Fruit fly (Drosophila melanogaster) whole organism, embryonic: ENCODE measurements around the gene CycA.

ENCODE experiments used
- ATbp ChIP-seq: fragments of 200-800 bp; sonication (Bioruptor generic); optimal IDR thresholded peaks from 2 replicates; lab custom pipeline; 2017; ENCODE audit warnings: missing biosample characterization, mild to moderate bottlenecking, missing genetic modification characterization, missing genetic modification reagents
- Awh ChIP-seq: fragments of 200-800 bp; sonication (Bioruptor generic); IDR thresholded peaks from 2 replicates; pipeline ENCODE4, ENCODE4 v1.3.6; 2022; ENCODE audit warnings: missing biosample characterization, missing genetic modification characterization
- B-H2 ChIP-seq: fragments of 200-800 bp; sonication (Bioruptor generic); optimal IDR thresholded peaks from 2 replicates; lab custom pipeline; 2018; ENCODE audit warnings: missing biosample characterization, mild to moderate bottlenecking, missing genetic modification characterization
- BtbVII ChIP-seq: fragments of 200-800 bp; sonication (Bioruptor generic); optimal IDR thresholded peaks from 3 replicates; lab custom pipeline; 2017; ENCODE audit warnings: missing biosample characterization, mild to moderate bottlenecking, missing genetic modification characterization
- CG11456 ChIP-seq: fragments of 200-800 bp; sonication (Bioruptor generic); IDR thresholded peaks from 3 replicates; pipeline ENCODE4 v1.3.6; 2022; ENCODE audit warnings: missing biosample characterization, missing genetic modification characterization
- CG11560 ChIP-seq: fragments of 200-800 bp; sonication (Bioruptor generic); IDR thresholded peaks from 3 replicates; pipeline ENCODE4 v1.3.6; 2022; ENCODE audit warnings: missing biosample characterization, missing genetic modification characterization
- CG11695 ChIP-seq: fragments of 200-800 bp; sonication (Bioruptor generic); IDR thresholded peaks from 3 replicates; pipeline ENCODE4 v1.3.6; 2022; ENCODE audit warnings: missing biosample characterization, missing genetic modification characterization
- CG11723 ChIP-seq: fragments of 200-800 bp; sonication (Bioruptor generic); optimal IDR thresholded peaks from 2 replicates; lab custom pipeline; 2017; ENCODE audit warnings: missing biosample characterization, mild to moderate bottlenecking, missing genetic modification characterization
- CG12769 ChIP-seq: fragments of 200-800 bp; sonication (Bioruptor generic); optimal IDR thresholded peaks from 2 replicates; lab custom pipeline; 2019; ENCODE audit warnings: missing biosample characterization, mild to moderate bottlenecking, missing genetic modification characterization, moderate library complexity
- CG13775 ChIP-seq: fragments of 200-800 bp; sonication (Bioruptor generic); optimal IDR thresholded peaks from 3 replicates; lab custom pipeline; 2017; ENCODE audit warnings: missing biosample characterization, mild to moderate bottlenecking, missing genetic modification characterization
- CG14860 ChIP-seq: fragments of 200-800 bp; sonication (Bioruptor generic); IDR thresholded peaks from 3 replicates; pipeline ENCODE4 v1.3.6; 2022; ENCODE audit warnings: missing biosample characterization, missing genetic modification characterization; ENCODE audit not compliant: partially characterized antibody
- CG15479 ChIP-seq: fragments of 200-800 bp; sonication (Bioruptor generic); optimal IDR thresholded peaks from 3 replicates; lab custom pipeline; 2019; ENCODE audit warnings: missing biosample characterization, mild to moderate bottlenecking, missing genetic modification characterization, moderate library complexity
- CG1647 ChIP-seq: fragments of 200-800 bp; sonication (Bioruptor generic); optimal IDR thresholded peaks from 3 replicates; lab custom pipeline; 2016; ENCODE audit warnings: missing biosample characterization, missing genetic modification characterization
- CG17359 ChIP-seq: fragments of 200-800 bp; sonication (Bioruptor generic); optimal IDR thresholded peaks from 3 replicates; lab custom pipeline; 2018; ENCODE audit warnings: missing biosample characterization, mild to moderate bottlenecking, missing genetic modification characterization, moderate library complexity
- CG17385 ChIP-seq: fragments of 200-800 bp; sonication (Bioruptor generic); optimal IDR thresholded peaks from 3 replicates; lab custom pipeline; 2018; ENCODE audit warnings: missing biosample characterization, mild to moderate bottlenecking, missing genetic modification characterization
- CG30020 ChIP-seq: fragments of 200-800 bp; optimal IDR thresholded peaks from 2 replicates; lab custom pipeline; 2019; ENCODE audit warnings: missing biosample characterization, mild to moderate bottlenecking, missing genetic modification characterization, moderate library complexity
- CG31388 ChIP-seq: fragments of 200-800 bp; sonication (Bioruptor generic); optimal IDR thresholded peaks from 2 replicates; lab custom pipeline; 2016; ENCODE audit warnings: missing biosample characterization, missing genetic modification characterization
- CG3995 ChIP-seq: fragments of 200-800 bp; sonication (Bioruptor generic); optimal IDR thresholded peaks from 3 replicates; lab custom pipeline; 2016; ENCODE audit warnings: missing biosample characterization, missing genetic modification characterization
- CG42726 ChIP-seq: fragments of 200-800 bp; sonication (Bioruptor generic); IDR thresholded peaks from 2 replicates; pipeline ENCODE4 v1.3.6; 2022; ENCODE audit warnings: missing biosample characterization, missing genetic modification characterization; ENCODE audit not compliant: partially characterized antibody
- CG5245 ChIP-seq: fragments of 200-800 bp; sonication (Bioruptor generic); optimal IDR thresholded peaks from 3 replicates; lab custom pipeline; 2016; ENCODE audit warnings: missing biosample characterization, missing genetic modification characterization
- CG7786 ChIP-seq: fragments of 200-800 bp; sonication (Bioruptor generic); optimal IDR thresholded peaks from 2 replicates; lab custom pipeline; 2016; ENCODE audit warnings: missing biosample characterization, missing genetic modification characterization
- CG9876 ChIP-seq: fragments of 200-800 bp; sonication (Bioruptor generic); optimal IDR thresholded peaks from 2 replicates; lab custom pipeline; 2016; ENCODE audit warnings: missing biosample characterization, missing genetic modification characterization
- D19A ChIP-seq: fragments of 200-800 bp; optimal IDR thresholded peaks from 3 replicates; lab custom pipeline; 2019; ENCODE audit warnings: missing biosample characterization, mild to moderate bottlenecking, missing genetic modification characterization, moderate library complexity
- Dp ChIP-seq: fragments of 200-800 bp; sonication (Bioruptor generic); optimal IDR thresholded peaks from 2 replicates; lab custom pipeline; 2018; ENCODE audit warnings: missing biosample characterization, mild to moderate bottlenecking, missing genetic modification characterization, moderate library complexity
- HLH4C ChIP-seq: fragments of 200-800 bp; sonication (Bioruptor generic); IDR thresholded peaks from 3 replicates; pipeline ENCODE4 v1.3.6; 2022; ENCODE audit warnings: missing biosample characterization, missing genetic modification characterization; ENCODE audit not compliant: partially characterized antibody
- HLH54F ChIP-seq: fragments of 200-800 bp; sonication (Bioruptor generic); optimal IDR thresholded peaks from 3 replicates; lab custom pipeline; 2016; ENCODE audit warnings: missing biosample characterization, missing genetic modification characterization
- HmgD ChIP-seq: fragments of 200-800 bp; sonication (Bioruptor generic); optimal IDR thresholded peaks from 3 replicates; lab custom pipeline; 2016; ENCODE audit warnings: missing biosample characterization, missing genetic modification characterization
- Hr78 ChIP-seq, 2 experiments: fragments of 200-800 bp in 1 of 2; fragments of >200 bp in 1 of 2; sonication (Bioruptor generic) in 1 of 2; optimal IDR thresholded peaks; 2 replicates each; lab custom pipeline; 2017 to 2019; ENCODE audit warnings: missing biosample characterization in 2 of 2, missing genetic modification characterization in 2 of 2, mild to moderate bottlenecking in 1 of 2, moderate library complexity in 1 of 2
- Hsf ChIP-seq: fragments of 200-800 bp; sonication (Bioruptor generic); optimal IDR thresholded peaks from 3 replicates; lab custom pipeline; 2016; ENCODE audit warnings: missing biosample characterization, missing genetic modification characterization
- Jarid2 ChIP-seq: fragments of 200-800 bp; sonication (Bioruptor generic); optimal IDR thresholded peaks from 3 replicates; lab custom pipeline; 2017; ENCODE audit warnings: mild to moderate bottlenecking, missing biosample characterization, missing genetic modification reagents, missing genetic modification characterization
- Oaz ChIP-seq: fragments of 200-800 bp; sonication (Bioruptor generic); IDR thresholded peaks from 2 replicates; pipeline ENCODE4 v1.3.6; 2022; ENCODE audit warnings: missing biosample characterization, missing genetic modification characterization
- Xbp1 ChIP-seq: fragments of 200-800 bp; sonication (Bioruptor generic); optimal IDR thresholded peaks from 3 replicates; lab custom pipeline; 2016; ENCODE audit warnings: missing biosample characterization, mild to moderate bottlenecking, missing genetic modification characterization
- bigmax ChIP-seq: fragments of 200-800 bp; sonication (Bioruptor generic); optimal IDR thresholded peaks from 2 replicates; lab custom pipeline; 2018; ENCODE audit warnings: missing biosample characterization, mild to moderate bottlenecking, missing genetic modification characterization
- cas ChIP-seq: fragments of 200-800 bp; sonication (Bioruptor generic); IDR thresholded peaks from 2 replicates; pipeline ENCODE4 v1.3.6; 2022; ENCODE audit warnings: missing biosample characterization, missing genetic modification characterization
- chn ChIP-seq: fragments of 200-800 bp; sonication (Bioruptor generic); optimal IDR thresholded peaks from 2 replicates; lab custom pipeline; 2016; ENCODE audit warnings: missing biosample characterization, missing genetic modification characterization
- dmrt99B ChIP-seq: fragments of 200-800 bp; sonication (Bioruptor generic); optimal IDR thresholded peaks from 2 replicates; lab custom pipeline; 2018; ENCODE audit warnings: missing biosample characterization, mild to moderate bottlenecking, missing genetic modification characterization, moderate library complexity
- gce ChIP-seq: fragments of 200-800 bp; sonication (Bioruptor generic); IDR thresholded peaks from 3 replicates; pipeline ENCODE4 v1.3.6; 2022; ENCODE audit warnings: missing biosample characterization, missing genetic modification characterization
- gcm2 ChIP-seq: fragments of 200-800 bp; sonication (Bioruptor generic); optimal IDR thresholded peaks from 2 replicates; lab custom pipeline; 2016; ENCODE audit warnings: missing biosample characterization, missing genetic modification characterization
- hkb ChIP-seq, 2 experiments: fragments of 200-800 bp in 1 of 2; fragments of >200 bp in 1 of 2; sonication (Bioruptor generic) in 1 of 2; IDR thresholded peaks in 1 of 2; optimal IDR thresholded peaks in 1 of 2; 2 replicates each; pipeline versions ENCODE4 v1.3.6 to Lab custom; 2017 to 2022; ENCODE audit warnings: missing biosample characterization in 1 of 2, missing genetic modification characterization in 1 of 2
- inv ChIP-seq: fragments of 200-800 bp; sonication (Bioruptor generic); IDR thresholded peaks from 2 replicates; pipeline ENCODE4 v1.3.6; 2022; ENCODE audit warnings: missing biosample characterization, missing genetic modification characterization; ENCODE audit not compliant: partially characterized antibody
- klu ChIP-seq: fragments of 200-800 bp; sonication (Bioruptor generic); IDR thresholded peaks from 2 replicates; pipeline ENCODE4 v1.3.6; 2022; ENCODE audit warnings: missing biosample characterization, missing genetic modification characterization
- lola ChIP-seq, 3 experiments: fragments of >200 bp in 2 of 3; fragments of 200-800 bp in 1 of 3; sonication (Bioruptor generic) in 1 of 3; optimal IDR thresholded peaks; 2 replicates each; lab custom pipeline; 2017 to 2019; ENCODE audit warnings: missing biosample characterization in 3 of 3, missing genetic modification characterization in 3 of 3, mild to moderate bottlenecking in 1 of 3, moderate library complexity in 1 of 3
- mirr ChIP-seq: fragments of 200-800 bp; sonication (Bioruptor generic); optimal IDR thresholded peaks from 3 replicates; lab custom pipeline; 2018; ENCODE audit warnings: missing biosample characterization, mild to moderate bottlenecking, missing genetic modification characterization
- pb ChIP-seq: fragments of 200-800 bp; sonication (Bioruptor generic); optimal IDR thresholded peaks from 3 replicates; lab custom pipeline; 2016; ENCODE audit warnings: missing biosample characterization, missing genetic modification characterization
- sim ChIP-seq: fragments of 200-800 bp; sonication (Bioruptor generic); IDR thresholded peaks from 2 replicates; pipeline ENCODE4 v1.3.6; 2022; ENCODE audit warnings: missing biosample characterization, missing genetic modification characterization
- ttk ChIP-seq: fragments of 200-800 bp; sonication (Bioruptor generic); IDR thresholded peaks from 2 replicates; pipeline ENCODE4 v2.1.2; 2022; ENCODE audit warnings: missing biosample characterization, missing genetic modification characterization
- tup ChIP-seq: fragments of 200-800 bp; sonication (Bioruptor generic); optimal IDR thresholded peaks from 2 replicates; lab custom pipeline; 2016; ENCODE audit warnings: missing biosample characterization, mild to moderate bottlenecking, missing genetic modification characterization, moderate library complexity
- vvl ChIP-seq: fragments of 200-800 bp; sonication (Bioruptor generic); IDR thresholded peaks from 2 replicates; pipeline ENCODE4 v1.3.6; 2022; ENCODE audit warnings: missing biosample characterization, missing genetic modification characterization
- zen ChIP-seq: fragments of 200-800 bp; sonication (Bioruptor generic); optimal IDR thresholded peaks from 3 replicates; lab custom pipeline; 2018; ENCODE audit warnings: missing biosample characterization, mild to moderate bottlenecking, missing genetic modification characterization, moderate library complexity
- zfh2 ChIP-seq: fragments of 200-800 bp; sonication (Bioruptor generic); optimal IDR thresholded peaks from 2 replicates; lab custom pipeline; 2016; ENCODE audit warnings: missing biosample characterization, missing genetic modification characterization

CycA gene

dm6 chr3L:11833296-11833717 lies at the start of gene CycA (continued):
- TF ChIP-seq CG11456 (GFP tag; lab: Robert Waterston, UW), result no peak
- no peak for TF ChIP-seq CG17359 (tag; lab: Kevin White, UChicago)
- TF ChIP-seq Hsf (GFP tag; lab: Kevin White, UChicago), result no peak
- no peak for TF ChIP-seq klu (GFP tag; lab: Robert Waterston, UW)
- no peak for TF ChIP-seq CG31388 (GFP tag; lab: Kevin White, UChicago)
- no peak for TF ChIP-seq CG15479 (GFP tag; lab: Kevin White, UChicago)
- no peak for TF ChIP-seq CG11723 (GFP tag; lab: Kevin White, UChicago)
- no peak for TF ChIP-seq CG12769 (tag; lab: Kevin White, UChicago)
- TF ChIP-seq Dp, result peak; percentile 100
- TF ChIP-seq pb (GFP tag; lab: Kevin White, UChicago), result no peak
- TF ChIP-seq chn (GFP tag; lab: Kevin White, UChicago), result no peak
- no peak for TF ChIP-seq CG9876
- TF ChIP-seq inv, result peak; percentile 78
- no peak for TF ChIP-seq CG11560
- TF ChIP-seq HLH54F (GFP tag; lab: Kevin White, UChicago), result no peak
- TF ChIP-seq gce (GFP tag; lab: Robert Waterston, UW), result no peak
- TF ChIP-seq B-H2 (GFP tag; lab: Kevin White, UChicago), result no peak
- peak; percentile 7 for TF ChIP-seq CG30020
- peak; percentile 68 for TF ChIP-seq CG14860 (GFP tag; lab: Robert Waterston, UW)
- TF ChIP-seq dmrt99B (tag; lab: Kevin White, UChicago), result no peak
- no peak for TF ChIP-seq tup (GFP tag; lab: Kevin White, UChicago)
- peak; percentile 10 for TF ChIP-seq HmgD (GFP tag; lab: Kevin White, UChicago)
- TF ChIP-seq Oaz, result no peak
- no peak for TF ChIP-seq CG17385 (GFP tag; lab: Kevin White, UChicago)
- no peak for TF ChIP-seq mirr (GFP tag; lab: Kevin White, UChicago)
- no peak for TF ChIP-seq CG7786 (GFP tag; lab: Kevin White, UChicago)
- TF ChIP-seq CG11695 (GFP tag; lab: Robert Waterston, UW), result no peak
- TF ChIP-seq CG5245, result no peak
- TF ChIP-seq CG42726 (GFP tag; lab: Robert Waterston, UW), result peak; percentile 91
- TF ChIP-seq gcm2 (GFP tag; lab: Kevin White, UChicago), result no peak
- no peak for TF ChIP-seq BtbVII (GFP tag; lab: Kevin White, UChicago)
- peak; percentile 26 for TF ChIP-seq zfh2 (GFP tag; lab: Kevin White, UChicago)
- TF ChIP-seq Xbp1, result peak; percentile 15
- TF ChIP-seq vvl (GFP tag; lab: Robert Waterston, UW), result no peak
- TF ChIP-seq ATbp (GFP tag; lab: Kevin White, UChicago), result no peak
- TF ChIP-seq CG1647, result no peak
- no peak for TF ChIP-seq Hr78 (GFP tag; optimal IDR thresholded peaks at IDR 0.05; lab: Kevin White, UChicago)
- TF ChIP-seq bigmax, result no peak
- TF ChIP-seq D19A (tag; lab: Kevin White, UChicago), result peak; percentile 26
- TF ChIP-seq Awh (GFP tag; lab: Robert Waterston, UW), result no peak
- peak in 1 of 3 experiments; percentile 9 for TF ChIP-seq lola (GFP tag; optimal IDR thresholded peaks at IDR 0.05; lab: Kevin White, UChicago)
- no peak for TF ChIP-seq Jarid2 (GFP tag; lab: Kevin White, UChicago)
- TF ChIP-seq ttk (GFP tag; lab: Robert Waterston, UW), result no peak
- peak; percentile 12 for TF ChIP-seq hkb (optimal IDR thresholded peaks at IDR 0.05; lab: Kevin White, UChicago)
- TF ChIP-seq hkb (GFP tag; IDR thresholded peaks at IDR 0.05; lab: Robert Waterston, UW), result 0 out of 2 replicates have a peak, but pooled peaks have one; percentile 13
- peak; percentile 29 for TF ChIP-seq zen (tag; lab: Kevin White, UChicago)
- no peak for TF ChIP-seq CG13775 (GFP tag; lab: Kevin White, UChicago)
- no peak for TF ChIP-seq sim (GFP tag; lab: Robert Waterston, UW)
- peak; percentile 12 for TF ChIP-seq CG3995 (GFP tag; lab: Kevin White, UChicago)
- TF ChIP-seq cas (GFP tag; lab: Robert Waterston, UW), result no peak
- peak; percentile 63 for TF ChIP-seq HLH4C (GFP tag; lab: Robert Waterston, UW)
